Fruit fly (Drosophila melanogaster) whole organism, prepupa: ENCODE measurements around the gene stg.
A peak's percentile ranks its signal among the peaks of the same experiment; 100 is the strongest.

Experiments
- Blimp-1 ChIP-seq: fragments of 200-800 bp; sonication (Bioruptor generic); optimal IDR thresholded peaks from 3 replicates; lab custom pipeline; 2017; ENCODE audit warnings: missing biosample characterization, missing genetic modification characterization, mild to moderate bottlenecking, moderate library complexity, missing genetic modification reagents
- CG10631 ChIP-seq: fragments of 200-800 bp; sonication (Bioruptor generic); optimal IDR thresholded peaks from 2 replicates; lab custom pipeline; 2016; ENCODE audit warnings: missing biosample characterization, missing genetic modification characterization
- CG10669 ChIP-seq: fragments of 200-800 bp; sonication (Bioruptor generic); optimal IDR thresholded peaks from 3 replicates; lab custom pipeline; 2018; ENCODE audit warnings: missing biosample characterization, mild to moderate bottlenecking, missing genetic modification characterization, moderate library complexity
- CG11762 ChIP-seq: fragments of 200-800 bp; sonication (Bioruptor generic); optimal IDR thresholded peaks from 3 replicates; lab custom pipeline; 2016; ENCODE audit warnings: missing biosample characterization, missing genetic modification characterization; ENCODE audit not compliant: insufficient read depth
- CG1621 ChIP-seq: fragments of 200-800 bp; sonication (Bioruptor generic); optimal IDR thresholded peaks from 3 replicates; lab custom pipeline; 2018; ENCODE audit warnings: missing biosample characterization, mild to moderate bottlenecking, missing genetic modification characterization
- CG16779 ChIP-seq: fragments of 200-800 bp; sonication (Bioruptor generic); optimal IDR thresholded peaks from 3 replicates; lab custom pipeline; 2017; ENCODE audit warnings: missing biosample characterization, mild to moderate bottlenecking, missing genetic modification characterization
- CG32006 ChIP-seq: fragments of 200-800 bp; sonication (Bioruptor generic); optimal IDR thresholded peaks from 3 replicates; lab custom pipeline; 2017; ENCODE audit warnings: missing biosample characterization, mild to moderate bottlenecking, missing genetic modification characterization
- CG3919 ChIP-seq: fragments of 200-800 bp; sonication (Bioruptor generic); optimal IDR thresholded peaks from 3 replicates; lab custom pipeline; 2016; ENCODE audit warnings: missing biosample characterization, missing genetic modification characterization
- CG4318 ChIP-seq: fragments of 200-800 bp; sonication (Bioruptor generic); optimal IDR thresholded peaks from 3 replicates; lab custom pipeline; 2017; ENCODE audit warnings: missing biosample characterization, mild to moderate bottlenecking, missing genetic modification characterization
- CG6163 ChIP-seq: fragments of 200-800 bp; sonication (Bioruptor generic); IDR thresholded peaks from 3 replicates; pipeline ENCODE4 v1.3.6; 2022; ENCODE audit warnings: missing biosample characterization, missing genetic modification characterization
- CG6276 ChIP-seq: fragments of 200-800 bp; sonication (Bioruptor generic); optimal IDR thresholded peaks from 2 replicates; lab custom pipeline; 2017; ENCODE audit warnings: missing biosample characterization, mild to moderate bottlenecking, missing genetic modification characterization
- CG6792 ChIP-seq: fragments of 200-800 bp; sonication (Bioruptor generic); optimal IDR thresholded peaks from 3 replicates; lab custom pipeline; 2016; ENCODE audit warnings: missing biosample characterization, missing genetic modification characterization
- CG6808 ChIP-seq: fragments of 200-800 bp; sonication (Bioruptor generic); optimal IDR thresholded peaks from 3 replicates; lab custom pipeline; 2017; ENCODE audit warnings: missing biosample characterization, missing genetic modification characterization, mild to moderate bottlenecking, moderate library complexity, missing genetic modification reagents
- CG6854 ChIP-seq: fragments of 200-800 bp; sonication (Bioruptor generic); optimal IDR thresholded peaks from 2 replicates; lab custom pipeline; 2017; ENCODE audit warnings: missing biosample characterization, mild to moderate bottlenecking, missing genetic modification characterization
- CG7368 ChIP-seq: fragments of 200-800 bp; sonication (Bioruptor generic); optimal IDR thresholded peaks from 3 replicates; lab custom pipeline; 2016; ENCODE audit warnings: missing biosample characterization, missing genetic modification characterization
- CG8119 ChIP-seq: fragments of 200-800 bp; sonication (Bioruptor generic); IDR thresholded peaks from 3 replicates; pipeline ENCODE4 v1.3.6; 2022; ENCODE audit warnings: missing biosample characterization, missing genetic modification characterization
- CG8632 ChIP-seq: fragments of 200-800 bp; sonication (Bioruptor generic); optimal IDR thresholded peaks from 3 replicates; lab custom pipeline; 2016; ENCODE audit warnings: missing biosample characterization, missing genetic modification characterization
- CG9139 ChIP-seq: fragments of 200-800 bp; sonication (Bioruptor generic); optimal IDR thresholded peaks from 3 replicates; lab custom pipeline; 2017; ENCODE audit warnings: missing biosample characterization, mild to moderate bottlenecking, missing genetic modification characterization
- Eip75B ChIP-seq: fragments of 200-800 bp; sonication (Bioruptor generic); optimal IDR thresholded peaks from 3 replicates; lab custom pipeline; 2016; ENCODE audit warnings: missing biosample characterization, missing genetic modification characterization
- Eip78C ChIP-seq: fragments of 200-800 bp; sonication (Bioruptor generic); peaks from one replicate; lab custom pipeline; 2016; ENCODE audit warnings: missing biosample characterization, missing genetic modification characterization
- Ets21C ChIP-seq: fragments of 200-800 bp; sonication (Bioruptor generic); optimal IDR thresholded peaks from 3 replicates; lab custom pipeline; 2016; ENCODE audit warnings: missing biosample characterization, missing genetic modification characterization
- Ets96B ChIP-seq: fragments of 200-800 bp; optimal IDR thresholded peaks from 2 replicates; lab custom pipeline; 2019; ENCODE audit warnings: missing biosample characterization, mild to moderate bottlenecking, missing genetic modification characterization, moderate library complexity
- Hr38 ChIP-seq: sonication (Bioruptor generic); optimal IDR thresholded peaks from 2 replicates; lab custom pipeline; 2016; ENCODE audit warnings: missing biosample characterization, missing genetic modification characterization
- Hr39 ChIP-seq: fragments of 200-800 bp; sonication (Bioruptor generic); optimal IDR thresholded peaks from 2 replicates; lab custom pipeline; 2016; ENCODE audit warnings: missing biosample characterization, missing genetic modification characterization
- Hr4 ChIP-seq: fragments of 200-800 bp; sonication (Bioruptor generic); optimal IDR thresholded peaks from 3 replicates; lab custom pipeline; 2016; ENCODE audit warnings: missing biosample characterization, missing genetic modification characterization
- Lpt ChIP-seq: fragments of 200-800 bp; sonication (Bioruptor generic); optimal IDR thresholded peaks from 3 replicates; lab custom pipeline; 2016; ENCODE audit warnings: missing biosample characterization, missing genetic modification characterization
- Met ChIP-seq: fragments of 200-800 bp; sonication (Bioruptor generic); optimal IDR thresholded peaks from 3 replicates; lab custom pipeline; 2016; ENCODE audit warnings: missing biosample characterization, missing genetic modification characterization
- OdsH ChIP-seq: fragments of 200-800 bp; sonication (Bioruptor generic); optimal IDR thresholded peaks from 3 replicates; lab custom pipeline; 2016; ENCODE audit warnings: missing biosample characterization, missing genetic modification characterization
- Smox ChIP-seq: fragments of 200-800 bp; sonication (Bioruptor generic); optimal IDR thresholded peaks from 3 replicates; lab custom pipeline; 2016; ENCODE audit warnings: missing biosample characterization, missing genetic modification characterization
- Sox102F ChIP-seq: fragments of 200-800 bp; sonication (Bioruptor generic); optimal IDR thresholded peaks from 2 replicates; lab custom pipeline; 2016; ENCODE audit warnings: missing biosample characterization, mild to moderate bottlenecking, missing genetic modification characterization
- Sox14 ChIP-seq: fragments of 200-800 bp; sonication (Bioruptor generic); optimal IDR thresholded peaks from 3 replicates; lab custom pipeline; 2016; ENCODE audit warnings: missing biosample characterization, missing genetic modification characterization
- Sox15 ChIP-seq: fragments of 200-800 bp; sonication (Bioruptor generic); optimal IDR thresholded peaks from 3 replicates; lab custom pipeline; 2016; ENCODE audit warnings: missing biosample characterization, missing genetic modification characterization
- acj6 ChIP-seq: fragments of 200-800 bp; sonication (Bioruptor generic); optimal IDR thresholded peaks from 3 replicates; lab custom pipeline; 2016; ENCODE audit warnings: missing biosample characterization, missing genetic modification characterization
- cyc ChIP-seq: fragments of 200-800 bp; sonication (Bioruptor generic); optimal IDR thresholded peaks from 3 replicates; lab custom pipeline; 2016; ENCODE audit warnings: missing biosample characterization, missing genetic modification characterization
- dac ChIP-seq: fragments of 200-800 bp; sonication (Bioruptor generic); optimal IDR thresholded peaks from 2 replicates; lab custom pipeline; 2017; ENCODE audit warnings: missing biosample characterization, mild to moderate bottlenecking, missing genetic modification characterization
- dsx ChIP-seq: fragments of 200-800 bp; optimal IDR thresholded peaks from 3 replicates; lab custom pipeline; 2019; ENCODE audit warnings: missing biosample characterization, mild to moderate bottlenecking, missing genetic modification characterization, moderate library complexity; ENCODE audit not compliant: poor library complexity, severe bottlenecking
- eg ChIP-seq: fragments of 200-800 bp; sonication (Bioruptor generic); IDR thresholded peaks from 3 replicates; pipeline ENCODE4 v1.3.6; 2022; ENCODE audit warnings: missing biosample characterization, missing genetic modification characterization
- esn ChIP-seq: fragments of 200-800 bp; sonication (Bioruptor generic); optimal IDR thresholded peaks from 2 replicates; lab custom pipeline; 2016; ENCODE audit warnings: missing biosample characterization, mild to moderate bottlenecking, missing genetic modification characterization, moderate library complexity
- fd59A ChIP-seq: fragments of 200-800 bp; sonication (Bioruptor generic); optimal IDR thresholded peaks from 2 replicates; lab custom pipeline; 2017; ENCODE audit warnings: missing biosample characterization, mild to moderate bottlenecking, missing genetic modification characterization, missing genetic modification reagents
- fd85E ChIP-seq: fragments of 200-800 bp; sonication (Bioruptor generic); optimal IDR thresholded peaks from 3 replicates; lab custom pipeline; 2016; ENCODE audit warnings: missing biosample characterization, missing genetic modification characterization
- fkh ChIP-seq: fragments of 200-800 bp; sonication (Bioruptor generic); optimal IDR thresholded peaks from 3 replicates; lab custom pipeline; 2017; ENCODE audit warnings: missing biosample characterization, mild to moderate bottlenecking, missing genetic modification characterization, moderate library complexity
- lz ChIP-seq: fragments of 200-800 bp; sonication (Bioruptor generic); optimal IDR thresholded peaks from 3 replicates; lab custom pipeline; 2016; ENCODE audit warnings: missing biosample characterization, missing genetic modification characterization
- net ChIP-seq: fragments of 200-800 bp; sonication (Bioruptor generic); optimal IDR thresholded peaks from 3 replicates; lab custom pipeline; 2016; ENCODE audit warnings: missing biosample characterization, missing genetic modification characterization
- salr ChIP-seq, 2 experiments: fragments of 200-800 bp; sonication (Bioruptor generic); optimal IDR thresholded peaks; 3 replicates each; lab custom pipeline; 2016 to 2018; ENCODE audit warnings: missing biosample characterization in 2 of 2, missing genetic modification characterization in 2 of 2, mild to moderate bottlenecking in 1 of 2
- ss ChIP-seq, 2 experiments: fragments of 200-800 bp; sonication (Bioruptor generic); optimal IDR thresholded peaks; 2 replicates in 1 of 2; 3 replicates in 1 of 2; lab custom pipeline; 2017 to 2018; ENCODE audit warnings: mild to moderate bottlenecking in 2 of 2, missing biosample characterization in 2 of 2, missing genetic modification characterization in 2 of 2, moderate library complexity in 1 of 2
- topi ChIP-seq: fragments of 200-800 bp; sonication (Bioruptor generic); optimal IDR thresholded peaks from 3 replicates; lab custom pipeline; 2016; ENCODE audit warnings: missing biosample characterization, missing genetic modification characterization
- vri ChIP-seq: fragments of 200-800 bp; sonication (Bioruptor generic); optimal IDR thresholded peaks from 3 replicates; lab custom pipeline; 2016; ENCODE audit warnings: missing biosample characterization, mild to moderate bottlenecking, missing genetic modification characterization

Gene stg

DNA sequence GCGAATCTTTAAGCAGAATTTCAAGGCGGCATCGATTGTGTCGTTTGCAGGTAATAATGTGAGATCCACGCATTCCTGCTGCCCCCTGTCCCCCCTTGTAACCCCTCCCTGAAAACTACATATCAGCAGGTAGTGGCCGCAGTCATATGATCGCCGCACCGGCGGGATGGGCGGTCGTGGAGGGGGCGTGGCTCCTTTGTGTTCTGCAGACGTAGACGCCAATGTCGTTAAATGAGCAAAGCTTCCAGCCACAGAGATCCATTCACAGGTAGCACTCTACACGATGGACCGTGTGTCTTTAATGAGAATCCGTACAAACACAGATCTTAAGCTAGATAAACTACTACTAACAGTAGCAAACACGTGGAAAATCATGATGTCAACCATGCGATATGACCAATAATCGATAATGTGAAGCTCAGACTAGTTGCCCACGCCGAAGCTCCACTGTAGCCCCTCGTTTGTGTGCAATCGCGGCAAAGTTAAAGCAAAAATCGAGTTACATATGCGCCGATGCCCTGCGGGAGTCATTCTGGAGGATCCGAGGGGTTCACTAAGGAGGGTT is 445 bp upstream of the stg start, which contains the start of gene CG45544 (continued):
- TF ChIP-seq CG10631 (GFP tag; lab: Kevin White, UChicago) (peak; percentile 99), dsx (peak; percentile 92), ss (GFP tag; optimal IDR thresholded peaks at IDR 0.05; lab: Kevin White, UChicago) (peak; percentile 88 to 95), Hr39 (GFP tag; lab: Kevin White, UChicago) (peak; percentile 96), CG4318 (GFP tag; lab: Kevin White, UChicago) (peak; percentile 60), Lpt (GFP tag; lab: Kevin White, UChicago) (peak; percentile 75), net (GFP tag; lab: Kevin White, UChicago) (peak; percentile 88), OdsH (peak; percentile 91), Eip78C (GFP tag; lab: Kevin White, UChicago) (peak; percentile 98), fd85E (GFP tag; lab: Kevin White, UChicago) (peak; percentile 87), CG6792 (peak; percentile 98), Eip75B (peak; percentile 97), dac (GFP tag; lab: Kevin White, UChicago) (peak; percentile 53), CG1621 (tag; lab: Kevin White, UChicago) (peak; percentile 98), Sox102F (GFP tag; lab: Kevin White, UChicago) (peak; percentile 94), esn (GFP tag; lab: Kevin White, UChicago) (peak; percentile 96), CG16779 (tag; lab: Kevin White, UChicago) (peak; percentile 76), Hr38 (GFP tag; lab: Kevin White, UChicago) (no peak), acj6 (GFP tag; lab: Kevin White, UChicago) (peak; percentile 93), CG8119 (GFP tag; lab: Robert Waterston, UW) (peak; percentile 81), topi (GFP tag; lab: Kevin White, UChicago) (peak; percentile 94), CG6276 (GFP tag; lab: Kevin White, UChicago) (peak; percentile 53), vri (GFP tag; lab: Kevin White, UChicago) (peak; percentile 92), lz (peak; percentile 97), CG7368 (GFP tag; lab: Kevin White, UChicago) (peak; percentile 95), Blimp-1 (GFP tag; lab: Kevin White, UChicago) (peak; percentile 58), salr (GFP tag; optimal IDR thresholded peaks at IDR 0.05; lab: Kevin White, UChicago) (peak; percentile 79 to 95), Met (peak; percentile 96), Smox (GFP tag; lab: Kevin White, UChicago) (peak; percentile 90), CG8632 (GFP tag; lab: Kevin White, UChicago) (peak; percentile 90)

dm6 chr3R:29254383-29254782 is 1.2 kb downstream of the stg start:
- TF ChIP-seq Hr39 (GFP tag; lab: Kevin White, UChicago) (no peak), net (GFP tag; lab: Kevin White, UChicago) (peak; percentile 78), CG11762 (GFP tag; lab: Kevin White, UChicago) (peak; percentile 64), CG6808 (GFP tag; lab: Kevin White, UChicago) (peak; percentile 96), fd85E (GFP tag; lab: Kevin White, UChicago) (peak; percentile 40), Hr38 (GFP tag; lab: Kevin White, UChicago) (no peak), dac (GFP tag; lab: Kevin White, UChicago) (no peak), CG6163 (GFP tag; lab: Robert Waterston, UW) (peak; percentile 88), fd59A (GFP tag; lab: Kevin White, UChicago) (peak; percentile 79), CG6276 (GFP tag; lab: Kevin White, UChicago) (peak; percentile 38), cyc (GFP tag; lab: Kevin White, UChicago) (peak; percentile 14), CG6854 (GFP tag; lab: Kevin White, UChicago) (peak; percentile 97), Smox (GFP tag; lab: Kevin White, UChicago) (peak; percentile 1), CG32006 (GFP tag; lab: Kevin White, UChicago) (peak; percentile 20), eg (peak; percentile 60; the same call in 2 of the 3 replicates), fkh (GFP tag; lab: Kevin White, UChicago) (no peak), CG4318 (GFP tag; lab: Kevin White, UChicago) (no peak), Sox15 (no peak), Sox14 (GFP tag; lab: Kevin White, UChicago) (peak; percentile 49), Hr4 (GFP tag; lab: Kevin White, UChicago) (no peak), CG10669 (GFP tag; lab: Kevin White, UChicago) (peak; percentile 89), Ets21C (no peak), CG9139 (peak; percentile 98), acj6 (GFP tag; lab: Kevin White, UChicago) (peak; percentile 18), ss (GFP tag; optimal IDR thresholded peaks at IDR 0.05; lab: Kevin White, UChicago) (peak; percentile 97 to 99), CG8119 (GFP tag; lab: Robert Waterston, UW) (peak; percentile 35; the same call in 1 of the 3 replicates), OdsH (peak; percentile 46), CG3919 (GFP tag; lab: Kevin White, UChicago) (peak; percentile 64), topi (GFP tag; lab: Kevin White, UChicago) (peak; percentile 64), Ets96B (tag; lab: Kevin White, UChicago) (peak; percentile 82)
